Fruit fly (Drosophila melanogaster) whole organism, pupa: ENCODE results near the gene Elba2.
A peak's percentile ranks its signal among the peaks of the same experiment; 100 is the strongest.

ENCODE experiments used
- CG10348 ChIP-seq: fragments of 200-800 bp; sonication (Bioruptor generic); IDR thresholded peaks from 2 replicates; pipeline ENCODE4 v1.3.6; 2022; ENCODE audit warnings: missing biosample characterization, missing genetic modification characterization
- CG12605 ChIP-seq: fragments of 200-800 bp; sonication (Bioruptor generic); IDR thresholded peaks from 2 replicates; pipeline ENCODE4 v1.3.6; 2022; ENCODE audit warnings: missing biosample characterization, missing genetic modification characterization
- CG13204 ChIP-seq: fragments of 200-800 bp; sonication (Bioruptor generic); optimal IDR thresholded peaks from 2 replicates; lab custom pipeline; 2018; ENCODE audit warnings: missing biosample characterization, mild to moderate bottlenecking, missing genetic modification characterization, moderate library complexity
- CG14655 ChIP-seq: fragments of 200-800 bp; sonication (Bioruptor generic); optimal IDR thresholded peaks from 3 replicates; lab custom pipeline; 2017; ENCODE audit warnings: mild to moderate bottlenecking, missing biosample characterization, missing genetic modification reagents, missing genetic modification characterization
- CG15710 ChIP-seq: fragments of 200-800 bp; sonication (Bioruptor generic); optimal IDR thresholded peaks from 2 replicates; lab custom pipeline; 2018; ENCODE audit warnings: missing biosample characterization, mild to moderate bottlenecking, missing genetic modification characterization, moderate library complexity
- CG17806 ChIP-seq: fragments of 200-800 bp; sonication (Bioruptor generic); optimal IDR thresholded peaks from 2 replicates; lab custom pipeline; 2018; ENCODE audit warnings: missing biosample characterization, mild to moderate bottlenecking, missing genetic modification characterization, moderate library complexity
- CG32121 ChIP-seq: fragments of 200-800 bp; sonication (Bioruptor generic); IDR thresholded peaks from 2 replicates; pipeline ENCODE4 v1.3.6; 2022; ENCODE audit warnings: missing biosample characterization, missing genetic modification characterization
- CG34367 ChIP-seq: fragments of 200-800 bp; sonication (Bioruptor generic); optimal IDR thresholded peaks from 2 replicates; lab custom pipeline; 2018; ENCODE audit warnings: missing biosample characterization, mild to moderate bottlenecking, missing genetic modification characterization
- CG4496 ChIP-seq: fragments of 200-800 bp; sonication (Bioruptor generic); IDR thresholded peaks from 3 replicates; pipeline ENCODE4 v1.3.6; 2022; ENCODE audit warnings: missing biosample characterization, missing genetic modification characterization
- CG8159 ChIP-seq: fragments of 200-800 bp; sonication (Bioruptor generic); optimal IDR thresholded peaks from 3 replicates; lab custom pipeline; 2018; ENCODE audit warnings: missing biosample characterization, mild to moderate bottlenecking, missing genetic modification characterization, moderate library complexity
- CG8301 ChIP-seq: fragments of 200-800 bp; sonication (Bioruptor generic); optimal IDR thresholded peaks from 2 replicates; lab custom pipeline; 2018; ENCODE audit warnings: missing biosample characterization, mild to moderate bottlenecking, missing genetic modification characterization
- CG9948 ChIP-seq: fragments of 200-800 bp; sonication (Bioruptor generic); optimal IDR thresholded peaks from 2 replicates; lab custom pipeline; 2018; ENCODE audit warnings: missing biosample characterization, mild to moderate bottlenecking, missing genetic modification characterization, moderate library complexity
- D1 ChIP-seq: fragments of 200-800 bp; sonication (Bioruptor generic); optimal IDR thresholded peaks from 2 replicates; lab custom pipeline; 2018; ENCODE audit warnings: missing biosample characterization, mild to moderate bottlenecking, missing genetic modification characterization, moderate library complexity
- EcR ChIP-seq: fragments of 200-800 bp; sonication (Bioruptor generic); optimal IDR thresholded peaks from 3 replicates; lab custom pipeline; 2019; ENCODE audit warnings: missing biosample characterization, missing genetic modification characterization, mild to moderate bottlenecking, moderate library complexity, missing genetic modification reagents
- Ets98B ChIP-seq: fragments of 200-800 bp; sonication (Bioruptor generic); IDR thresholded peaks from 2 replicates; pipeline ENCODE4 v1.3.6; 2022; ENCODE audit warnings: missing biosample characterization, missing genetic modification characterization
- Pif1A ChIP-seq: fragments of 200-800 bp; sonication (Bioruptor generic); optimal IDR thresholded peaks from 3 replicates; lab custom pipeline; 2016; ENCODE audit warnings: missing biosample characterization, missing genetic modification characterization
- Pif1B ChIP-seq: fragments of 200-800 bp; sonication (Bioruptor generic); optimal IDR thresholded peaks from 3 replicates; lab custom pipeline; 2016; ENCODE audit warnings: missing biosample characterization, missing genetic modification characterization
- Snoo ChIP-seq: fragments of 200-800 bp; sonication (Bioruptor generic); optimal IDR thresholded peaks from 3 replicates; lab custom pipeline; 2017; ENCODE audit warnings: missing biosample characterization, mild to moderate bottlenecking, missing genetic modification characterization, inconsistent platforms
- fd96Ca ChIP-seq: fragments of 200-800 bp; sonication (Bioruptor generic); IDR thresholded peaks from 3 replicates; pipeline ENCODE4 v1.3.6; 2022; ENCODE audit warnings: missing biosample characterization, missing genetic modification characterization
- gl ChIP-seq: fragments of 200-800 bp; sonication (Bioruptor generic); optimal IDR thresholded peaks from 2 replicates; lab custom pipeline; 2018; ENCODE audit warnings: missing biosample characterization, mild to moderate bottlenecking, missing genetic modification characterization
- rn ChIP-seq: fragments of 200-800 bp; sonication (Bioruptor generic); IDR thresholded peaks from 2 replicates; pipeline ENCODE4 v1.3.6; 2022; ENCODE audit warnings: missing biosample characterization, missing genetic modification characterization

Gene Elba2

dm6 chr2L:2577361-2577737, at the start of gene Elba2:
Elba2 (plus strand) TSS chr2L:2577687.
- TF ChIP-seq CG17806 (tag; lab: Kevin White, UChicago) (no peak), Snoo (tag; lab: Kevin White, UChicago) (no peak), CG32121 (GFP tag; lab: Robert Waterston, UW) (no peak), CG9948 (tag; lab: Kevin White, UChicago) (no peak), CG13204 (GFP tag; lab: Kevin White, UChicago) (no peak), CG4496 (GFP tag; lab: Robert Waterston, UW) (no peak), Pif1B (GFP tag; lab: Kevin White, UChicago) (no peak), CG14655 (GFP tag; lab: Kevin White, UChicago) (no peak), CG8159 (tag; lab: Kevin White, UChicago) (no peak), EcR (no peak), CG12605 (GFP tag; lab: Robert Waterston, UW) (no peak)

DNA sequence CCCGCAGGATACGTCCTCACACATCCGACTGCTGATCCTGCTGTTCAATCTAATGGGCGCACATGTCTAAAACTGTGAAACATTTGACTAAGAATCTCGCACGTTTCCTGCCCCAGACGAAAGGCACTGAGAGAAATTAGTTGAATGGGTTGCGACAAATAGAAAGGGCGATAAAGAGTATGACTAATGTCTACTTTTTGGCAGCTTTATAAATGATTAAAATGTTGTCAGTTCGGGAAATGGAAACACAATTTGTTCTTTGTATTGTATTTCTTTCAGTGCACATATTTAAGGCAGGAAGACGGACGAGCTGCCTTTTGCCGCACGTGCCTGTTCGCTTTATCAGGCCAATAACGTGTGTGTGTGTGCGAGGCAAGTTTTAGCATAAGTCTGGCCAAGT, 49.4 kb upstream of the Elba2 start:
- TF ChIP-seq fd96Ca (GFP tag; lab: Robert Waterston, UW) (no peak), CG4496 (GFP tag; lab: Robert Waterston, UW) (no peak), CG14655 (GFP tag; lab: Kevin White, UChicago) (peak; percentile 24), CG8159 (tag; lab: Kevin White, UChicago) (peak; percentile 16)

DNA sequence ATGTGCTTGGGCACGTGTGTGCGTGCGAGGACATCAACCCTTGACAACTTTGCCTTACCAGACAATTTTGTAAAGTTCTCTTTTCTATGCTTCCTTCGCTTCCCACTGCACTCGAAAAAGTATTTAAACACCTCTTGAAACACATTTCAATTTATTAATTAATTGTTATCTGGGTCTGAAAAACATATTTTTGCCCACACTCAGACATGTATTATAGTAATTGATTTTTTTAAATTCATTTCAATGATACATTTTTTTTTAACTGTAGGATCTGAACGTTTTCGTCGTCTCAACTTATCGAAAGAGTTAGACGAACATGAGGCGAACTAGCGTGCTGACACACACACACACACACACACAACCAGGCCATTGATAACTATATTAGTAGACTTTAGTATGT, 35.0 kb upstream of the Elba2 start:
- TF ChIP-seq CG14655 (GFP tag; lab: Kevin White, UChicago) (peak; percentile 15), CG4496 (GFP tag; lab: Robert Waterston, UW) (no peak), CG13204 (GFP tag; lab: Kevin White, UChicago) (no peak), rn (GFP tag; lab: Robert Waterston, UW) (no peak), gl (tag; lab: Kevin White, UChicago) (no peak), CG10348 (GFP tag; lab: Robert Waterston, UW) (no peak), fd96Ca (GFP tag; lab: Robert Waterston, UW) (no peak), CG8301 (tag; lab: Kevin White, UChicago) (peak; percentile 4), D1 (tag; lab: Kevin White, UChicago) (no peak), EcR (no peak), Ets98B (GFP tag; lab: Robert Waterston, UW) (no peak), CG8159 (tag; lab: Kevin White, UChicago) (no peak), CG34367 (tag; lab: Kevin White, UChicago) (no peak), CG12605 (GFP tag; lab: Robert Waterston, UW) (no peak), Snoo (tag; lab: Kevin White, UChicago) (no peak), CG15710 (no peak)

DNA sequence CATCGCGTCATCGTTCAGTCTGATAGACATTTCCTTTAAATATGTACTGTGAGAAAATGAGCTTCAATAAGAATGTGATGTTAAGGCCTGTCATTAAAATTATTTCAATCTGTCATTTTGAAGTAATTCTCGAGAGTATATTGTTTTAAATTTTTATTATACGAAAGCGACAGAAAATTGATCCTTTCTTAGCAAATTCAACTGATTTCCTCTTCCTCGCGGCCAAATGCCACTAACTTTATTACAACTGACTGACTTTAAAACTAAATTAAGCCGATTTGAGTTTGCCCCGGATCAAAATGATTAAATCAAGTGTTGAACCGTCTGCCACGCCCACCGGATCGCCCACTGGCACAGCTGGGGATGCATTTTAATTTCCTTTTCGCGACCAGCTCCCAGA, 24.8 kb upstream of the Elba2 start, which contains the start of gene CG3515:
Gene CG3515, minus strand, starts transcription at position 101 of the 400 bp plus-strand sequence.
- TF ChIP-seq D1 (tag; lab: Kevin White, UChicago) (no peak), Snoo (tag; lab: Kevin White, UChicago) (no peak), CG32121 (GFP tag; lab: Robert Waterston, UW) (no peak), CG34367 (tag; lab: Kevin White, UChicago) (no peak), CG17806 (tag; lab: Kevin White, UChicago) (no peak), Pif1B (GFP tag; lab: Kevin White, UChicago) (no peak), CG13204 (GFP tag; lab: Kevin White, UChicago) (no peak), CG12605 (GFP tag; lab: Robert Waterston, UW) (no peak), CG10348 (GFP tag; lab: Robert Waterston, UW) (no peak), CG4496 (GFP tag; lab: Robert Waterston, UW) (no peak), Ets98B (GFP tag; lab: Robert Waterston, UW) (no peak), CG9948 (tag; lab: Kevin White, UChicago) (no peak), fd96Ca (GFP tag; lab: Robert Waterston, UW) (no peak)

- TF ChIP-seq fd96Ca (GFP tag; lab: Robert Waterston, UW): no peak
Measured at dm6 chr2L:2564758-2565157, 12.7 kb upstream of the Elba2 start, which contains the start of gene Cyp309a1. Cyp309a1 (minus strand) TSS chr2L:2564830.

DNA sequence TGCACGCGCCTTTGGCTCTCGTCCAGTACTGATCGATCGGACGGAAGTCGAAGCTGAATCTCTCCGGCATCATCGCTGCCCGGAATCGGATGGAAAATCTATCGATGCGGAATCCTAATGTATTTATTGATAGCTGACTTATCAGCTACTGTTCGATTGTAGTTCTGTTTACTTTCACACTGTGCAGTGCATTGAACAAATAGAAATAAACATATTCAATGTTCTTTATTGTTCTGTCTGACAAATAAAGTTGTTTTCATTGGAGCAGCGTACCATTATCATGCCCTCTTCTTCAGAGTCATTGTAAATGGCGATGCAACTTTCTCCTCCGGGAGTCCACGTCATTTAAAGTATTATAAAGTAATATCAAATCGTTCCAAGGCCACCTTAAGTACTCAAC, 4.5 kb upstream of the Elba2 start, which contains the start of gene Cyp309a2:
Gene Cyp309a2, minus strand, starts transcription at position 101 of the 400 bp plus-strand sequence.
- TF ChIP-seq CG32121 (GFP tag; lab: Robert Waterston, UW) (no peak), D1 (tag; lab: Kevin White, UChicago) (no peak), CG12605 (GFP tag; lab: Robert Waterston, UW) (no peak), CG10348 (GFP tag; lab: Robert Waterston, UW) (no peak), CG8159 (tag; lab: Kevin White, UChicago) (no peak), rn (GFP tag; lab: Robert Waterston, UW) (no peak), Snoo (tag; lab: Kevin White, UChicago) (no peak), CG17806 (tag; lab: Kevin White, UChicago) (no peak), CG34367 (tag; lab: Kevin White, UChicago) (no peak), CG4496 (GFP tag; lab: Robert Waterston, UW) (no peak), Pif1B (GFP tag; lab: Kevin White, UChicago) (no peak), gl (tag; lab: Kevin White, UChicago) (no peak), Ets98B (GFP tag; lab: Robert Waterston, UW) (no peak), Pif1A (GFP tag; lab: Kevin White, UChicago) (no peak), CG15710 (no peak), CG13204 (GFP tag; lab: Kevin White, UChicago) (no peak), fd96Ca (GFP tag; lab: Robert Waterston, UW) (no peak)
